Worm (Caenorhabditis elegans) whole organism, L4 larva: ENCODE measurements around the gene nhr-98.
A peak's percentile ranks its signal among the peaks of the same experiment; 100 is the strongest.

Source experiments
- F26F4.8 ChIP-seq: fragments of 200-800 bp; sonication (Bioruptor generic); conservative IDR thresholded peaks from 2 replicates; pipeline ENCODE4 v1.3.6; 2022; ENCODE audit warnings: missing genetic modification characterization, missing compliant biosample characterization
- F44E2.7 ChIP-seq: fragments of 200-800 bp; sonication (Bioruptor generic); IDR thresholded peaks from 2 replicates; pipeline ENCODE4 v2.1.2; 2022; ENCODE audit warnings: missing genetic modification characterization, missing compliant biosample characterization
- R02D3.7 ChIP-seq: fragments of 150-350 bp; sonication (generic microtip); optimal IDR thresholded peaks from 3 replicates; lab custom pipeline; 2014; ENCODE audit warnings: missing biosample characterization, missing genetic modification characterization
- T26A8.4 ChIP-seq: fragments of 200-800 bp; sonication (Bioruptor generic); IDR thresholded peaks from 2 replicates; pipeline ENCODE4 v1.3.6; 2022; ENCODE audit warnings: missing genetic modification characterization, missing compliant biosample characterization
- Y48G9A.11 ChIP-seq: fragments of 200-800 bp; sonication (Bioruptor generic); IDR thresholded peaks from 2 replicates; pipeline ENCODE4 v1.3.6; 2022; ENCODE audit warnings: missing genetic modification reagents, missing genetic modification characterization, missing compliant biosample characterization
- Y75B8A.6 ChIP-seq: fragments of 200-800 bp; sonication (Bioruptor generic); IDR thresholded peaks from 2 replicates; pipeline ENCODE4 v1.3.6; 2022; ENCODE audit warnings: missing genetic modification reagents, missing genetic modification characterization, missing compliant biosample characterization
- aha-1 ChIP-seq: fragments of 150-350 bp; peaks from one replicate; lab custom pipeline; 2014; ENCODE audit warnings: missing biosample characterization, missing genetic modification characterization
- arid-1 ChIP-seq: fragments of 200-800 bp; sonication (Bioruptor generic); conservative IDR thresholded peaks from 2 replicates; pipeline ENCODE4 v1.3.6; 2022; ENCODE audit warnings: missing genetic modification reagents, missing genetic modification characterization, missing compliant biosample characterization
- daf-16 ChIP-seq, 3 experiments: sonication (generic microtip); optimal IDR thresholded peaks; 2 replicates each; lab custom pipeline; 2016 to 2017; ENCODE audit warnings: missing genetic modification characterization in 3 of 3, missing genetic modification reagents in 3 of 3, mild to moderate bottlenecking in 2 of 3, missing compliant biosample characterization in 2 of 3, missing biosample characterization in 1 of 3, moderate library complexity in 1 of 3
- dmd-6 ChIP-seq: fragments of 200-800 bp; sonication (Bioruptor generic); IDR thresholded peaks from 2 replicates; pipeline ENCODE4 v1.3.6; 2022; ENCODE audit warnings: missing genetic modification reagents, missing genetic modification characterization, missing compliant biosample characterization
- dmd-9 ChIP-seq: fragments of 200-800 bp; sonication (Bioruptor generic); IDR thresholded peaks from 2 replicates; pipeline ENCODE4 v1.3.6; 2022; ENCODE audit warnings: missing genetic modification reagents, missing genetic modification characterization, missing compliant biosample characterization
- duxl-1 ChIP-seq: sonication (generic microtip); optimal IDR thresholded peaks from 2 replicates; lab custom pipeline; 2016; ENCODE audit warnings: mild to moderate bottlenecking, missing genetic modification characterization, moderate library complexity, missing compliant biosample characterization; ENCODE audit not compliant: poor library complexity
- dve-1 ChIP-seq: sonication (generic microtip); optimal IDR thresholded peaks from 2 replicates; lab custom pipeline; 2017; ENCODE audit warnings: antibody characterized with exemption, mild to moderate bottlenecking, missing genetic modification characterization, missing compliant biosample characterization; ENCODE audit not compliant: insufficient read depth
- egl-27 ChIP-seq: sonication (generic microtip); optimal IDR thresholded peaks from 3 replicates; lab custom pipeline; 2017; ENCODE audit warnings: missing biosample characterization, missing genetic modification reagents, missing genetic modification characterization
- hif-1 ChIP-seq, 2 experiments: sonication (generic microtip); optimal IDR thresholded peaks; 2 replicates each; lab custom pipeline; 2016 to 2017; ENCODE audit warnings: missing compliant biosample characterization in 2 of 2, missing genetic modification characterization in 2 of 2, missing genetic modification reagents in 2 of 2, missing genotype in 2 of 2, mild to moderate bottlenecking in 1 of 2
- hlh-30 ChIP-seq: sonication (generic microtip); optimal IDR thresholded peaks from 2 replicates; lab custom pipeline; 2017; ENCODE audit warnings: antibody characterized with exemption, mild to moderate bottlenecking, missing genetic modification characterization, missing compliant biosample characterization; ENCODE audit not compliant: insufficient read depth
- lim-7 ChIP-seq: fragments of 200-800 bp; sonication (Bioruptor generic); IDR thresholded peaks from 2 replicates; pipeline ENCODE4 v1.3.6; 2022; ENCODE audit warnings: missing genetic modification characterization, missing compliant biosample characterization
- lin-29 ChIP-seq: fragments of 200-800 bp; sonication (Bioruptor generic); IDR thresholded peaks from 2 replicates; pipeline ENCODE4 v1.3.6; 2022; ENCODE audit warnings: missing genetic modification reagents, missing genetic modification characterization, missing compliant biosample characterization
- lin-39 ChIP-seq: fragments of 150-350 bp; optimal IDR thresholded peaks from 2 replicates; lab custom pipeline; 2014; ENCODE audit warnings: missing biosample characterization, missing genetic modification reagents, missing genetic modification characterization
- lsy-2 ChIP-seq, 2 experiments: fragments of 150-350 bp in 1 of 2; sonication (generic microtip) in 1 of 2; optimal IDR thresholded peaks; 2 replicates each; lab custom pipeline; 2014 to 2017; ENCODE audit warnings: missing biosample characterization in 2 of 2, missing genetic modification characterization in 2 of 2
- mdl-1 ChIP-seq, 2 experiments: fragments of 150-350 bp in 1 of 2; sonication (generic microtip) in 1 of 2; optimal IDR thresholded peaks; 2 replicates each; lab custom pipeline; 2014 to 2017; ENCODE audit warnings: missing biosample characterization in 2 of 2, missing genetic modification characterization in 2 of 2
- mep-1 ChIP-seq: fragments of 150-350 bp; sonication (generic microtip); optimal IDR thresholded peaks from 3 replicates; lab custom pipeline; 2014; ENCODE audit warnings: missing biosample characterization, missing genetic modification characterization
- mxl-3 ChIP-seq: fragments of 200-800 bp; sonication (Bioruptor generic); optimal IDR thresholded peaks from 2 replicates; lab custom pipeline; 2018; ENCODE audit warnings: mild to moderate bottlenecking, missing genetic modification characterization, missing compliant biosample characterization
- nhr-28 ChIP-seq: fragments of 150-350 bp; optimal IDR thresholded peaks from 2 replicates; lab custom pipeline; 2014; ENCODE audit warnings: missing biosample characterization, missing genetic modification characterization
- nhr-41 ChIP-seq: fragments of 200-800 bp; sonication (Bioruptor generic); IDR thresholded peaks from 2 replicates; pipeline ENCODE4 v1.3.6; 2022; ENCODE audit warnings: missing genetic modification reagents, missing genetic modification characterization, missing compliant biosample characterization
- nhr-48 ChIP-seq: sonication (generic microtip); optimal IDR thresholded peaks from 2 replicates; lab custom pipeline; 2016; ENCODE audit warnings: mild to moderate bottlenecking, missing genetic modification characterization, missing compliant biosample characterization
- nhr-76 ChIP-seq: fragments of 150-350 bp; optimal IDR thresholded peaks from 2 replicates; lab custom pipeline; 2014; ENCODE audit warnings: missing biosample characterization, missing genetic modification characterization
- pqm-1 ChIP-seq: sonication (generic microtip); optimal IDR thresholded peaks from 2 replicates; lab custom pipeline; 2017; ENCODE audit warnings: missing biosample characterization, missing genetic modification characterization
- rbr-2 ChIP-seq: sonication (generic microtip); optimal IDR thresholded peaks from 2 replicates; lab custom pipeline; 2016; ENCODE audit warnings: missing genotype, missing genetic modification characterization, missing compliant biosample characterization
- skn-1 ChIP-seq: fragments of 150-350 bp; optimal IDR thresholded peaks from 2 replicates; lab custom pipeline; 2014; ENCODE audit warnings: missing biosample characterization, missing genetic modification characterization
- spr-1 ChIP-seq: sonication (generic microtip); optimal IDR thresholded peaks from 2 replicates; lab custom pipeline; 2016; ENCODE audit warnings: mild to moderate bottlenecking, missing genetic modification characterization, missing compliant biosample characterization
- tag-97 ChIP-seq: fragments of 200-800 bp; sonication (Bioruptor generic); IDR thresholded peaks from 2 replicates; pipeline ENCODE4 v1.3.6; 2022; ENCODE audit warnings: missing genetic modification characterization, missing compliant biosample characterization
- tra-1 ChIP-seq: fragments of 200-800 bp; sonication (Bioruptor generic); IDR thresholded peaks from 2 replicates; pipeline ENCODE4 v1.3.6; 2022; ENCODE audit warnings: missing genetic modification reagents, missing genetic modification characterization, missing compliant biosample characterization
- unc-62 ChIP-seq, 3 experiments: fragments of 150-350 bp in 1 of 3; sonication (generic microtip); optimal IDR thresholded peaks in 2 of 3; peaks in 1 of 3; 1 replicate in 1 of 3; 2 replicates in 2 of 3; lab custom pipeline; 2014 to 2017; ENCODE audit warnings: missing biosample characterization in 3 of 3, missing genetic modification characterization in 3 of 3, missing genetic modification reagents in 3 of 3, missing genotype in 1 of 3
- zip-11 ChIP-seq: fragments of 200-800 bp; sonication (Bioruptor generic); IDR thresholded peaks from 2 replicates; pipeline ENCODE4 v1.3.6; 2022; ENCODE audit warnings: missing genetic modification characterization, missing compliant biosample characterization

The nhr-98 gene

ce11 chrV:462263-462662 is 8.6 kb downstream of the nhr-98 start, which contains the start of gene nhr-202 (continued):
- TF ChIP-seq rbr-2, result no peak
- TF ChIP-seq dmd-6 (GFP tag; lab: Robert Waterston, UW), result peak; percentile 75
- no peak for TF ChIP-seq tag-97 (GFP tag; lab: Robert Waterston, UW)
- TF ChIP-seq nhr-28 (tag; lab: Kevin White, UChicago), result peak; percentile 100
- no peak for TF ChIP-seq daf-16 (GFP tag; optimal IDR thresholded peaks at IDR 0.05; lab: Kevin White, UChicago)
- TF ChIP-seq daf-16 (tag; optimal IDR thresholded peaks at IDR 0.05; lab: Kevin White, UChicago), result peak; percentile 59

ce11 chrV:464800-465199 is 11.1 kb downstream of the nhr-98 start, which contains the start of gene nhr-201:
Gene nhr-201 (plus strand): TSS chrV:464828.
- no peak for TF ChIP-seq arid-1 (GFP tag; lab: Robert Waterston, UW)
- TF ChIP-seq F26F4.8 (GFP tag; lab: Robert Waterston, UW), result no peak
- TF ChIP-seq lsy-2 (tag; optimal IDR thresholded peaks at IDR 0.05; lab: Kevin White, UChicago), result peak in 1 of 2 experiments; percentile 25
- TF ChIP-seq daf-16 (GFP tag; optimal IDR thresholded peaks at IDR 0.05; lab: Kevin White, UChicago), result no peak
- peak; percentile 60 for TF ChIP-seq daf-16 (tag; optimal IDR thresholded peaks at IDR 0.05; lab: Kevin White, UChicago)
- TF ChIP-seq nhr-48 (tag; lab: Kevin White, UChicago), result peak; percentile 3
- peak; percentile 95 for TF ChIP-seq nhr-28 (tag; lab: Kevin White, UChicago)
- TF ChIP-seq pqm-1 (tag; lab: Kevin White, UChicago), result no peak
- TF ChIP-seq dve-1 (tag; lab: Kevin White, UChicago), result peak; percentile 64
- peak; percentile 46; the same call in 1 of the 2 replicates for TF ChIP-seq dmd-6 (GFP tag; lab: Robert Waterston, UW)
- TF ChIP-seq mep-1 (tag; lab: Kevin White, UChicago), result peak; percentile 18
- peak; percentile 59 for TF ChIP-seq hlh-30 (tag; lab: Kevin White, UChicago)

ce11 chrV:465355-465754 is 11.7 kb downstream of the nhr-98 start:
- TF ChIP-seq unc-62 (GFP tag; optimal IDR thresholded peaks at IDR 0.05 in 1 of 2; lab: Kevin White, UChicago), result peak in 1 of 2 experiments; percentile 73
- no peak for TF ChIP-seq unc-62 (tag; optimal IDR thresholded peaks at IDR 0.05; lab: Kevin White, UChicago)
- TF ChIP-seq hif-1 (tag; optimal IDR thresholded peaks at IDR 0.05; lab: Kevin White, UChicago), result no peak
- no peak for TF ChIP-seq nhr-41 (GFP tag; lab: Robert Waterston, UW)
- TF ChIP-seq mdl-1 (tag; optimal IDR thresholded peaks at IDR 0.05; lab: Kevin White, UChicago), result peak in 1 of 2 experiments; percentile 2
- TF ChIP-seq mxl-3 (GFP tag; lab: Kevin White, UChicago), result peak; percentile 3
- peak; percentile 46 for TF ChIP-seq nhr-28 (tag; lab: Kevin White, UChicago)
- TF ChIP-seq duxl-1 (tag; lab: Kevin White, UChicago), result peak; percentile 23
- TF ChIP-seq hlh-30 (tag; lab: Kevin White, UChicago), result peak; percentile 20

- TF ChIP-seq unc-62 (GFP tag; optimal IDR thresholded peaks at IDR 0.05 in 1 of 2; lab: Kevin White, UChicago) (peak in 1 of 2 experiments; percentile 73), unc-62 (tag; optimal IDR thresholded peaks at IDR 0.05; lab: Kevin White, UChicago) (no peak), nhr-41 (GFP tag; lab: Robert Waterston, UW) (no peak), dve-1 (tag; lab: Kevin White, UChicago) (peak; percentile 4)
These were observed 13.8 kb downstream of the nhr-98 start for ce11 chrV:467507-467906.

- no peak for TF ChIP-seq rbr-2
- no peak for TF ChIP-seq tra-1 (GFP tag; lab: Robert Waterston, UW)
- no peak for TF ChIP-seq lin-29
- TF ChIP-seq nhr-76, result no peak
- TF ChIP-seq R02D3.7 (tag; lab: Kevin White, UChicago), result no peak
- TF ChIP-seq lin-39 (tag; lab: Kevin White, UChicago), result no peak
- no peak for TF ChIP-seq Y48G9A.11 (GFP tag; lab: Robert Waterston, UW)
- TF ChIP-seq aha-1 (tag; lab: Kevin White, UChicago), result no peak
- no peak for TF ChIP-seq dve-1 (tag; lab: Kevin White, UChicago)
These were observed 14.8 kb downstream of the nhr-98 start, which contains the start of gene srbc-57 for ce11 chrV:468460-468859. Gene srbc-57 (minus strand): TSS chrV:468560.

- TF ChIP-seq zip-11 (GFP tag; lab: Robert Waterston, UW) (no peak), dmd-9 (GFP tag; lab: Robert Waterston, UW) (no peak), lin-39 (tag; lab: Kevin White, UChicago) (no peak), F44E2.7 (GFP tag; lab: Robert Waterston, UW) (no peak), spr-1 (tag; lab: Kevin White, UChicago) (no peak), lin-29 (no peak), egl-27 (no peak), lim-7 (GFP tag; lab: Robert Waterston, UW) (no peak), dve-1 (tag; lab: Kevin White, UChicago) (no peak), skn-1 (tag; lab: Kevin White, UChicago) (no peak), Y75B8A.6 (GFP tag; lab: Robert Waterston, UW) (no peak), T26A8.4 (no peak), pqm-1 (tag; lab: Kevin White, UChicago) (no peak)
These were observed 18.9 kb downstream of the nhr-98 start, which contains the start of gene srt-31 for ce11 chrV:472589-472988. Gene srt-31 (plus strand): TSS chrV:472889.
